Worm (Caenorhabditis elegans) whole organism, L1 larva: ENCODE data around the gene B0393.9.

Experiments used
- ceh-63 ChIP-seq: fragments of 200-800 bp; sonication (Bioruptor generic); optimal IDR thresholded peaks from 2 replicates; lab custom pipeline; 2018; ENCODE audit warnings: mild to moderate bottlenecking, missing genetic modification characterization, missing compliant biosample characterization
- jun-1 ChIP-seq: fragments of 150-350 bp; optimal IDR thresholded peaks from 2 replicates; lab custom pipeline; 2014; ENCODE audit warnings: missing biosample characterization, missing genetic modification reagents, missing genetic modification characterization
- nhr-12 ChIP-seq: sonication (generic microtip); optimal IDR thresholded peaks from 2 replicates; lab custom pipeline; 2017; ENCODE audit warnings: missing biosample characterization, missing genetic modification characterization

- TF ChIP-seq ceh-63 = no peak
- TF ChIP-seq jun-1 (tag; lab: Kevin White, UChicago) = no peak
- TF ChIP-seq nhr-12 (tag; lab: Kevin White, UChicago) = no peak
Measured at ce11 chrIII:4796536-4796935, 16.6 kb upstream of the B0393.9 start, which contains the start of gene tag-325.
